Worm (Caenorhabditis elegans) whole organism, L3 larva: ENCODE results near the gene sel-10.

Source experiments
- lin-15B ChIP-seq: fragments of 150-350 bp; optimal IDR thresholded peaks from 2 replicates; lab custom pipeline; 2014; ENCODE audit warnings: missing biosample characterization, missing genetic modification characterization
- lsy-12 ChIP-seq: sonication (generic microtip); optimal IDR thresholded peaks from 2 replicates; lab custom pipeline; 2016; ENCODE audit warnings: mild to moderate bottlenecking, missing genetic modification characterization, missing compliant biosample characterization
- nhr-76 ChIP-seq: fragments of 150-350 bp; sonication (generic microtip); optimal IDR thresholded peaks from 5 replicates; lab custom pipeline; 2014; ENCODE audit warnings: missing biosample characterization, missing genetic modification characterization
- nhr-77 ChIP-seq: fragments of 150-350 bp; optimal IDR thresholded peaks from 2 replicates; lab custom pipeline; 2014; ENCODE audit warnings: missing biosample characterization, missing genetic modification characterization
- snpc-4 ChIP-seq: fragments of 150-350 bp; optimal IDR thresholded peaks from 2 replicates; lab custom pipeline; 2014; ENCODE audit warnings: missing biosample characterization, missing genetic modification characterization
- tbx-2 ChIP-seq: sonication (generic microtip); optimal IDR thresholded peaks from 2 replicates; lab custom pipeline; 2016; ENCODE audit warnings: mild to moderate bottlenecking, missing genetic modification characterization, missing compliant biosample characterization

DNA sequence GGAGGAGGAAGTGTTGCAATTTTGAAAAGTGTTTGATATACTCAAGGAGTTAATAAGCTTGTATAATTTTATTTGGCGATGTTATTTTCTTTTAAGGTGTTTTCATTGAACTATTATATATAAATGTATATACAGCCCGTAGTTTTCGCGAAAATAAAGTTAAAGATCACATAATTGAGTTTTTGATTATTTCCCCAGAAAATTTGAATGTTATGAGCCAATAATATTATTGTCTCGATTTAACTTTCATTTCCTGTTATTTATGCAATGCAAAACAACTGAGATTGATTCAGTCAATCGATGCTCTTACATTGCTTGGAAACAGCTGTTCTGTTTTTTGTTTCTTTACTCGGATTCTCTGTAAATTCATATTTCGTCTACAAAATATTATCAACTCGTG is 29.2 kb downstream of the sel-10 start, which contains the start of gene srx-133:
- TF ChIP-seq snpc-4 (tag; lab: Kevin White, UChicago) (no peak), tbx-2 (tag; lab: Kevin White, UChicago) (no peak), nhr-77 (tag; lab: Kevin White, UChicago) (no peak), lsy-12 (no peak), lin-15B (tag; lab: Kevin White, UChicago) (no peak), nhr-76 (no peak)
